Fruit fly (Drosophila melanogaster) whole organism, embryonic: Measurements from ENCODE around the gene CG10959.

Experiments
- ATbp ChIP-seq: fragments of 200-800 bp; sonication (Bioruptor generic); optimal IDR thresholded peaks from 2 replicates; lab custom pipeline; 2017; ENCODE audit warnings: missing biosample characterization, mild to moderate bottlenecking, missing genetic modification characterization, missing genetic modification reagents
- Asciz ChIP-seq: fragments of 200-800 bp; sonication (Bioruptor generic); optimal IDR thresholded peaks from 2 replicates; lab custom pipeline; 2017; ENCODE audit warnings: missing biosample characterization, mild to moderate bottlenecking, missing genetic modification characterization, missing genetic modification reagents
- CG10147 ChIP-seq: fragments of 200-800 bp; sonication (Bioruptor generic); optimal IDR thresholded peaks from 2 replicates; lab custom pipeline; 2019; ENCODE audit warnings: missing biosample characterization, mild to moderate bottlenecking, missing genetic modification characterization, moderate library complexity
- CG11695 ChIP-seq: fragments of 200-800 bp; sonication (Bioruptor generic); IDR thresholded peaks from 3 replicates; pipeline ENCODE4 v1.3.6; 2022; ENCODE audit warnings: missing biosample characterization, missing genetic modification characterization
- CG12104 ChIP-seq: fragments of 200-800 bp; sonication (Bioruptor generic); optimal IDR thresholded peaks from 3 replicates; lab custom pipeline; 2016; ENCODE audit warnings: missing biosample characterization, missing genetic modification characterization
- CG13424 ChIP-seq: fragments of 200-800 bp; sonication (Bioruptor generic); optimal IDR thresholded peaks from 2 replicates; lab custom pipeline; 2019; ENCODE audit warnings: missing biosample characterization, mild to moderate bottlenecking, missing genetic modification characterization, moderate library complexity
- CG14860 ChIP-seq: fragments of 200-800 bp; sonication (Bioruptor generic); IDR thresholded peaks from 3 replicates; pipeline ENCODE4 v1.3.6; 2022; ENCODE audit warnings: missing biosample characterization, missing genetic modification characterization; ENCODE audit not compliant: partially characterized antibody
- CG17328 ChIP-seq: fragments of 200-800 bp; sonication (Bioruptor generic); IDR thresholded peaks from 2 replicates; pipeline ENCODE4 v1.3.6; 2022; ENCODE audit warnings: missing biosample characterization, missing genetic modification characterization
- CG1832 ChIP-seq: fragments of 200-800 bp; sonication (Bioruptor generic); optimal IDR thresholded peaks from 2 replicates; lab custom pipeline; 2017; ENCODE audit warnings: missing biosample characterization, mild to moderate bottlenecking, missing genetic modification characterization, inconsistent platforms
- CG18599 ChIP-seq: fragments of 200-800 bp; sonication (Bioruptor generic); optimal IDR thresholded peaks from 3 replicates; lab custom pipeline; 2017; ENCODE audit warnings: missing biosample characterization, missing genetic modification characterization, mild to moderate bottlenecking, moderate library complexity, missing genetic modification reagents
- CG30403 ChIP-seq: fragments of 200-800 bp; sonication (Bioruptor generic); optimal IDR thresholded peaks from 3 replicates; lab custom pipeline; 2016; ENCODE audit warnings: missing biosample characterization, missing genetic modification characterization
- CG30431 ChIP-seq: fragments of 200-800 bp; sonication (Bioruptor generic); optimal IDR thresholded peaks from 2 replicates; lab custom pipeline; 2017; ENCODE audit warnings: missing biosample characterization, missing genetic modification characterization
- CG3281 ChIP-seq: fragments of 200-800 bp; sonication (Bioruptor generic); optimal IDR thresholded peaks from 3 replicates; lab custom pipeline; 2017; ENCODE audit warnings: missing biosample characterization, mild to moderate bottlenecking, missing genetic modification characterization
- CG3407 ChIP-seq: fragments of 200-800 bp; sonication (Bioruptor generic); optimal IDR thresholded peaks from 2 replicates; lab custom pipeline; 2018; ENCODE audit warnings: missing biosample characterization, mild to moderate bottlenecking, missing genetic modification characterization
- CG5180 ChIP-seq: fragments of 200-800 bp; sonication (Bioruptor generic); optimal IDR thresholded peaks from 3 replicates; lab custom pipeline; 2017; ENCODE audit warnings: missing biosample characterization, missing genetic modification characterization, mild to moderate bottlenecking, moderate library complexity, missing genetic modification reagents
- CG5245 ChIP-seq: fragments of 200-800 bp; sonication (Bioruptor generic); optimal IDR thresholded peaks from 3 replicates; lab custom pipeline; 2016; ENCODE audit warnings: missing biosample characterization, missing genetic modification characterization
- CG7987 ChIP-seq: fragments of 200-800 bp; sonication (Bioruptor generic); optimal IDR thresholded peaks from 2 replicates; lab custom pipeline; 2018; ENCODE audit warnings: missing biosample characterization, mild to moderate bottlenecking, missing genetic modification characterization, moderate library complexity
- CG9215 ChIP-seq: fragments of 200-800 bp; sonication (Bioruptor generic); IDR thresholded peaks from 2 replicates; pipeline ENCODE4 v1.3.6; 2022; ENCODE audit warnings: missing biosample characterization, missing genetic modification characterization
- CG9932 ChIP-seq: fragments of 200-800 bp; sonication (Bioruptor generic); IDR thresholded peaks from 2 replicates; pipeline ENCODE4 v1.3.6; 2022; ENCODE audit warnings: missing biosample characterization, missing genetic modification characterization
- CTCF ChIP-seq: fragments of 200-800 bp; sonication (Bioruptor generic); optimal IDR thresholded peaks from 2 replicates; lab custom pipeline; 2017; ENCODE audit warnings: missing biosample characterization, mild to moderate bottlenecking, missing genetic modification characterization, moderate library complexity
- Dip2 ChIP-seq: fragments of 200-800 bp; sonication (Bioruptor generic); IDR thresholded peaks from 2 replicates; pipeline ENCODE4 v1.3.6; 2022; ENCODE audit warnings: missing biosample characterization, missing genetic modification characterization
- Eip74EF ChIP-seq, 2 experiments: fragments of 200-800 bp in 1 of 2; fragments of >200 bp in 1 of 2; sonication (Bioruptor generic) in 1 of 2; optimal IDR thresholded peaks; 2 replicates each; lab custom pipeline; 2017 to 2019; ENCODE audit warnings: missing biosample characterization in 2 of 2, missing genetic modification characterization in 2 of 2, mild to moderate bottlenecking in 1 of 2, moderate library complexity in 1 of 2
- HmgD ChIP-seq: fragments of 200-800 bp; sonication (Bioruptor generic); optimal IDR thresholded peaks from 3 replicates; lab custom pipeline; 2016; ENCODE audit warnings: missing biosample characterization, missing genetic modification characterization
- MBD-R2 ChIP-seq: fragments of 200-800 bp; sonication (Bioruptor generic); IDR thresholded peaks from 2 replicates; pipeline ENCODE4 v1.3.6; 2022; ENCODE audit warnings: missing biosample characterization, missing genetic modification characterization
- MESR4 ChIP-seq: fragments of 200-800 bp; sonication (Bioruptor generic); optimal IDR thresholded peaks from 2 replicates; lab custom pipeline; 2018; ENCODE audit warnings: missing biosample characterization, mild to moderate bottlenecking, missing genetic modification characterization, moderate library complexity
- Oli ChIP-seq: fragments of 200-800 bp; sonication (Bioruptor generic); optimal IDR thresholded peaks from 2 replicates; lab custom pipeline; 2018; ENCODE audit warnings: missing biosample characterization, mild to moderate bottlenecking, missing genetic modification characterization, moderate library complexity
- Pdp1 ChIP-seq, 2 experiments: fragments of 200-800 bp; sonication (Bioruptor generic); optimal IDR thresholded peaks; 3 replicates each; lab custom pipeline; 2016; ENCODE audit warnings: missing biosample characterization in 2 of 2, missing genetic modification characterization in 2 of 2, mild to moderate bottlenecking in 1 of 2, moderate library complexity in 1 of 2
- Poxn ChIP-seq: fragments of 200-800 bp; sonication (Bioruptor generic); IDR thresholded peaks from 2 replicates; pipeline ENCODE4 v1.3.6; 2022; ENCODE audit warnings: missing biosample characterization, missing genetic modification characterization
- Ssrp ChIP-seq: fragments of 200-800 bp; sonication (Bioruptor generic); optimal IDR thresholded peaks from 2 replicates; lab custom pipeline; 2018; ENCODE audit warnings: missing biosample characterization, mild to moderate bottlenecking, missing genetic modification characterization, moderate library complexity
- Xbp1 ChIP-seq: fragments of 200-800 bp; sonication (Bioruptor generic); optimal IDR thresholded peaks from 3 replicates; lab custom pipeline; 2016; ENCODE audit warnings: missing biosample characterization, mild to moderate bottlenecking, missing genetic modification characterization
- btn ChIP-seq: fragments of 200-800 bp; sonication (Bioruptor generic); optimal IDR thresholded peaks from 2 replicates; lab custom pipeline; 2016; ENCODE audit warnings: missing biosample characterization, missing genetic modification characterization
- chn ChIP-seq: fragments of 200-800 bp; sonication (Bioruptor generic); optimal IDR thresholded peaks from 2 replicates; lab custom pipeline; 2016; ENCODE audit warnings: missing biosample characterization, missing genetic modification characterization
- fd96Cb ChIP-seq: fragments of 200-800 bp; sonication (Bioruptor generic); optimal IDR thresholded peaks from 2 replicates; lab custom pipeline; 2018; ENCODE audit warnings: missing biosample characterization, mild to moderate bottlenecking, missing genetic modification characterization, moderate library complexity
- kni ChIP-seq: fragments of 200-800 bp; sonication (Bioruptor generic); optimal IDR thresholded peaks from 3 replicates; lab custom pipeline; 2017; ENCODE audit warnings: mild to moderate bottlenecking, missing biosample characterization, missing genetic modification reagents, missing genetic modification characterization
- nerfin-2 ChIP-seq: fragments of 200-800 bp; sonication (Bioruptor generic); IDR thresholded peaks from 2 replicates; pipeline ENCODE4 v1.3.6; 2022; ENCODE audit warnings: missing biosample characterization, missing genetic modification characterization; ENCODE audit not compliant: partially characterized antibody
- pb ChIP-seq: fragments of 200-800 bp; sonication (Bioruptor generic); optimal IDR thresholded peaks from 3 replicates; lab custom pipeline; 2016; ENCODE audit warnings: missing biosample characterization, missing genetic modification characterization
- pita ChIP-seq: fragments of 200-800 bp; sonication (Bioruptor generic); optimal IDR thresholded peaks from 2 replicates; lab custom pipeline; 2017; ENCODE audit warnings: missing biosample characterization, mild to moderate bottlenecking, missing genetic modification characterization
- prd ChIP-seq, 3 experiments: fragments of >200 bp in 2 of 3; fragments of 200-800 bp in 1 of 3; sonication (Bioruptor generic) in 1 of 3; optimal IDR thresholded peaks in 2 of 3; IDR thresholded peaks in 1 of 3; 2 replicates in 2 of 3; 3 replicates in 1 of 3; pipeline versions ENCODE4 v1.3.6 to Lab custom; 2017 to 2022; ENCODE audit warnings: missing biosample characterization in 1 of 3, missing genetic modification characterization in 1 of 3
- pzg ChIP-seq: fragments of 200-800 bp; sonication (Bioruptor generic); optimal IDR thresholded peaks from 3 replicates; lab custom pipeline; 2018; ENCODE audit warnings: missing biosample characterization, mild to moderate bottlenecking, missing genetic modification characterization, moderate library complexity
- ranshi ChIP-seq: fragments of 200-800 bp; sonication (Bioruptor generic); IDR thresholded peaks from 2 replicates; pipeline ENCODE4 v1.3.6; 2022; ENCODE audit warnings: missing biosample characterization, missing genetic modification characterization
- rib ChIP-seq: fragments of 200-800 bp; sonication (Bioruptor generic); IDR thresholded peaks from 2 replicates; pipeline ENCODE4 v1.3.6; 2022; ENCODE audit warnings: missing biosample characterization, missing genetic modification characterization
- sens ChIP-seq: fragments of 200-800 bp; sonication (Bioruptor generic); peaks from one replicate; lab custom pipeline; 2016; ENCODE audit warnings: missing biosample characterization, missing genetic modification characterization
- sr ChIP-seq: fragments of 200-800 bp; sonication (Bioruptor generic); IDR thresholded peaks from 3 replicates; pipeline ENCODE4 v1.3.6; 2022; ENCODE audit warnings: missing biosample characterization, missing genetic modification characterization
- usp ChIP-seq: fragments of >200 bp; optimal IDR thresholded peaks from 2 replicates; lab custom pipeline; 2017; ENCODE audit warnings: missing biosample characterization, missing genetic modification characterization
- zfh1 ChIP-seq: fragments of 200-800 bp; sonication (Bioruptor generic); IDR thresholded peaks from 3 replicates; pipeline ENCODE4 v1.3.6; 2022; ENCODE audit warnings: missing biosample characterization, missing genetic modification characterization

CG10959 gene

dm6 chrX:8101479-8102198, 46.9 kb upstream of the CG10959 start, which contains the start of gene CG2258 (continued):
- TF ChIP-seq CG9932 (GFP tag; lab: Robert Waterston, UW) (peak; percentile 79), MESR4 (GFP tag; lab: Kevin White, UChicago) (peak; percentile 9), CG30403 (GFP tag; lab: Kevin White, UChicago) (peak; percentile 84), CG30431 (GFP tag; lab: Kevin White, UChicago) (peak; percentile 65), CG1832 (GFP tag; lab: Kevin White, UChicago) (no peak), ranshi (peak; percentile 89), fd96Cb (peak; percentile 90), CG17328 (GFP tag; lab: Robert Waterston, UW) (peak; percentile 86), CG11695 (GFP tag; lab: Robert Waterston, UW) (peak; percentile 80), chn (peak; percentile 77), kni (GFP tag; lab: Kevin White, UChicago) (no peak), CG3281 (GFP tag; lab: Kevin White, UChicago) (peak; percentile 81), rib (peak; percentile 55; the same call in 1 of the 2 replicates), CG5180 (GFP tag; lab: Kevin White, UChicago) (peak; percentile 64), nerfin-2 (GFP tag; lab: Robert Waterston, UW) (no peak), pb (GFP tag; lab: Kevin White, UChicago) (peak; percentile 38), Ssrp (tag; lab: Kevin White, UChicago) (peak; percentile 20), ATbp (peak; percentile 92), CG3407 (GFP tag; lab: Kevin White, UChicago) (peak; percentile 75), CG9215 (GFP tag; lab: Robert Waterston, UW) (peak; percentile 72), pzg (peak; percentile 31), Asciz (peak; percentile 82), sr (GFP tag; lab: Robert Waterston, UW) (peak; percentile 70; the same call in 1 of the 3 replicates), zfh1 (GFP tag; lab: Robert Waterston, UW) (peak; percentile 86), Oli (tag; lab: Kevin White, UChicago) (peak; percentile 88), CTCF (GFP tag; lab: Kevin White, UChicago) (peak; percentile 7), CG7987 (GFP tag; lab: Kevin White, UChicago) (peak; percentile 46), Xbp1 (GFP tag; lab: Kevin White, UChicago) (peak; percentile 87), CG14860 (GFP tag; lab: Robert Waterston, UW) (no peak), sens (GFP tag; lab: Kevin White, UChicago) (peak; percentile 91), MBD-R2 (GFP tag; lab: Robert Waterston, UW) (peak; percentile 68; the same call in 1 of the 2 replicates), Pdp1 (GFP tag; optimal IDR thresholded peaks at IDR 0.05; lab: Kevin White, UChicago) (peak; percentile 33 to 35), prd (optimal IDR thresholded peaks at IDR 0.05; lab: Kevin White, UChicago) (no peak), prd (GFP tag; IDR thresholded peaks at IDR 0.05; lab: Robert Waterston, UW) (peak; percentile 86), Poxn (GFP tag; lab: Robert Waterston, UW) (peak; percentile 37; the same call in 1 of the 2 replicates), usp (GFP tag; lab: Kevin White, UChicago) (no peak), HmgD (GFP tag; lab: Kevin White, UChicago) (no peak), Dip2 (no peak), CG13424 (tag; lab: Kevin White, UChicago) (peak; percentile 91), pita (GFP tag; lab: Kevin White, UChicago) (no peak), CG5245 (GFP tag; lab: Kevin White, UChicago) (peak; percentile 76), CG18599 (GFP tag; lab: Kevin White, UChicago) (peak; percentile 86), btn (GFP tag; lab: Kevin White, UChicago) (peak; percentile 69), Eip74EF (GFP tag; optimal IDR thresholded peaks at IDR 0.05; lab: Kevin White, UChicago) (peak in 1 of 2 experiments; percentile 83), CG10147 (GFP tag; lab: Kevin White, UChicago) (peak; percentile 75), CG12104 (GFP tag; lab: Kevin White, UChicago) (peak; percentile 60)
